Worm (Caenorhabditis elegans) whole organism, young adult: ENCODE data around the gene sra-39.

Experiments
- B0019.2 ChIP-seq: fragments of 200-800 bp; sonication (Bioruptor generic); conservative IDR thresholded peaks from 2 replicates; pipeline ENCODE4 v1.3.6; 2022; ENCODE audit warnings: missing genetic modification reagents, missing genetic modification characterization, missing compliant biosample characterization
- C06A6.2 ChIP-seq: fragments of 200-800 bp; sonication (Bioruptor generic); conservative IDR thresholded peaks from 2 replicates; pipeline ENCODE4 v1.3.6; 2022; ENCODE audit warnings: missing genetic modification characterization, missing compliant biosample characterization
- C17E4.6 ChIP-seq: fragments of 200-800 bp; sonication (Bioruptor generic); IDR thresholded peaks from 2 replicates; pipeline ENCODE4 v1.3.6; 2022; ENCODE audit warnings: missing genetic modification reagents, missing genetic modification characterization, missing compliant biosample characterization
- D2030.7 ChIP-seq: fragments of 200-800 bp; sonication (Bioruptor generic); IDR thresholded peaks from 2 replicates; pipeline ENCODE4 v1.3.6; 2022; ENCODE audit warnings: missing genetic modification reagents, missing genetic modification characterization, missing compliant biosample characterization
- F10E7.11 ChIP-seq: sonication (generic microtip); optimal IDR thresholded peaks from 2 replicates; lab custom pipeline; 2017; ENCODE audit warnings: mild to moderate bottlenecking, missing genetic modification characterization, moderate library complexity, missing compliant biosample characterization
- F22D6.2 ChIP-seq: sonication (generic microtip); optimal IDR thresholded peaks from 2 replicates; lab custom pipeline; 2016; ENCODE audit warnings: mild to moderate bottlenecking, missing genetic modification characterization, missing compliant biosample characterization
- F23B12.7 ChIP-seq: sonication (generic microtip); optimal IDR thresholded peaks from 2 replicates; lab custom pipeline; 2017; ENCODE audit warnings: missing genetic modification characterization, mild to moderate bottlenecking, missing compliant biosample characterization, antibody characterized with exemption, moderate library complexity; ENCODE audit not compliant: insufficient read depth
- F33H1.4 ChIP-seq: fragments of 200-800 bp; sonication (Bioruptor generic); IDR thresholded peaks from 2 replicates; pipeline ENCODE4 v1.3.6; 2022; ENCODE audit warnings: missing genetic modification reagents, missing genetic modification characterization, missing compliant biosample characterization
- F37B4.10 ChIP-seq: fragments of 200-800 bp; sonication (Bioruptor generic); IDR thresholded peaks from 2 replicates; pipeline ENCODE4 v1.3.6; 2022; ENCODE audit warnings: missing genetic modification characterization, missing compliant biosample characterization
- F39B2.1 ChIP-seq: fragments of 200-800 bp; sonication (Bioruptor generic); IDR thresholded peaks from 2 replicates; pipeline ENCODE4 v1.3.6; 2022; ENCODE audit warnings: missing genetic modification reagents, missing genetic modification characterization, missing compliant biosample characterization
- F55B11.4 ChIP-seq: sonication (generic microtip); optimal IDR thresholded peaks from 2 replicates; lab custom pipeline; 2016; ENCODE audit warnings: missing compliant biosample characterization, missing genetic modification characterization, borderline replicate concordance; ENCODE audit not compliant: insufficient read depth
- K11D2.4 ChIP-seq: fragments of 200-800 bp; sonication (Bioruptor generic); IDR thresholded peaks from 2 replicates; pipeline ENCODE4 v1.3.6; 2022; ENCODE audit warnings: missing genetic modification reagents, missing genetic modification characterization, missing compliant biosample characterization
- T26A5.8 ChIP-seq: sonication (generic microtip); optimal IDR thresholded peaks from 2 replicates; lab custom pipeline; 2016; ENCODE audit warnings: missing genetic modification characterization, missing compliant biosample characterization
- Y56A3A.18 ChIP-seq: fragments of 200-800 bp; sonication (Bioruptor generic); IDR thresholded peaks from 2 replicates; pipeline ENCODE4 v1.3.6; 2022; ENCODE audit warnings: missing genetic modification reagents, missing genetic modification characterization, missing compliant biosample characterization
- attf-6 ChIP-seq: fragments of 200-800 bp; sonication (Bioruptor generic); IDR thresholded peaks from 2 replicates; pipeline ENCODE4 v1.3.6; 2022; ENCODE audit warnings: missing genetic modification reagents, missing genetic modification characterization, missing compliant biosample characterization
- ceh-100 ChIP-seq: fragments of 200-800 bp; sonication (Bioruptor generic); IDR thresholded peaks from 2 replicates; pipeline ENCODE4 v1.3.6; 2022; ENCODE audit warnings: missing genetic modification reagents, missing genetic modification characterization, missing compliant biosample characterization
- ceh-27 ChIP-seq: fragments of 200-800 bp; sonication (Bioruptor generic); optimal IDR thresholded peaks from 2 replicates; lab custom pipeline; 2018; ENCODE audit warnings: mild to moderate bottlenecking, missing genetic modification characterization, moderate library complexity, missing compliant biosample characterization
- dox-1 ChIP-seq: fragments of 200-800 bp; sonication (Bioruptor generic); IDR thresholded peaks from 2 replicates; pipeline ENCODE4 v1.3.6; 2022; ENCODE audit warnings: missing genetic modification reagents, missing genetic modification characterization, missing compliant biosample characterization
- dpff-1 ChIP-seq: sonication (generic microtip); optimal IDR thresholded peaks from 2 replicates; lab custom pipeline; 2017; ENCODE audit warnings: mild to moderate bottlenecking, missing genetic modification characterization, missing compliant biosample characterization
- dpl-1 ChIP-seq: fragments of 150-350 bp; optimal IDR thresholded peaks from 2 replicates; lab custom pipeline; 2014; ENCODE audit warnings: missing biosample characterization, missing genetic modification reagents, missing genetic modification characterization
- efl-1 ChIP-seq: fragments of 150-350 bp; optimal IDR thresholded peaks from 2 replicates; lab custom pipeline; 2014; ENCODE audit warnings: missing biosample characterization, missing genetic modification reagents, missing genetic modification characterization
- egl-18 ChIP-seq: fragments of 200-800 bp; sonication (Bioruptor generic); IDR thresholded peaks from 2 replicates; pipeline ENCODE4 v1.3.6; 2022; ENCODE audit warnings: missing genetic modification reagents, missing genetic modification characterization, missing compliant biosample characterization
- egrh-3 ChIP-seq: fragments of 200-800 bp; sonication (Bioruptor generic); IDR thresholded peaks from 2 replicates; pipeline ENCODE4 v1.3.6; 2022; ENCODE audit warnings: missing genetic modification reagents, missing genetic modification characterization, missing compliant biosample characterization
- ets-4 ChIP-seq: fragments of 200-800 bp; sonication (Bioruptor generic); optimal IDR thresholded peaks from 2 replicates; lab custom pipeline; 2018; ENCODE audit warnings: mild to moderate bottlenecking, missing genetic modification characterization, missing compliant biosample characterization
- hmg-20 ChIP-seq: fragments of 200-800 bp; sonication (Bioruptor generic); IDR thresholded peaks from 2 replicates; pipeline ENCODE4 v1.3.6; 2022; ENCODE audit warnings: missing genetic modification reagents, missing genetic modification characterization, missing compliant biosample characterization
- hsf-1 ChIP-seq: fragments of 200-800 bp; sonication (Bioruptor generic); IDR thresholded peaks from 2 replicates; pipeline ENCODE4 v1.3.6; 2022; ENCODE audit warnings: missing genetic modification reagents, missing genetic modification characterization, missing compliant biosample characterization
- let-607 ChIP-seq, 2 experiments: fragments of 200-800 bp in 1 of 2; sonication (Bioruptor generic) in 1 of 2; sonication (generic microtip) in 1 of 2; optimal IDR thresholded peaks; 2 replicates each; lab custom pipeline; 2016 to 2018; ENCODE audit warnings: mild to moderate bottlenecking in 2 of 2, missing compliant biosample characterization in 2 of 2, missing genetic modification characterization in 2 of 2, moderate library complexity in 2 of 2, missing genotype in 1 of 2
- lin-40 ChIP-seq: sonication (generic microtip); optimal IDR thresholded peaks from 2 replicates; lab custom pipeline; 2016; ENCODE audit warnings: missing genetic modification characterization, mild to moderate bottlenecking, missing compliant biosample characterization, missing genotype, missing genetic modification reagents
- lsl-1 ChIP-seq: fragments of 200-800 bp; sonication (Bioruptor generic); optimal IDR thresholded peaks from 2 replicates; lab custom pipeline; 2018; ENCODE audit warnings: mild to moderate bottlenecking, missing genetic modification characterization, moderate library complexity, missing compliant biosample characterization
- lsy-27 ChIP-seq: sonication (generic microtip); optimal IDR thresholded peaks from 2 replicates; lab custom pipeline; 2017; ENCODE audit warnings: missing genetic modification characterization, mild to moderate bottlenecking, missing compliant biosample characterization, antibody characterized with exemption, missing genotype, borderline replicate concordance; ENCODE audit not compliant: insufficient read depth
- madf-6 ChIP-seq: fragments of 200-800 bp; sonication (Bioruptor generic); IDR thresholded peaks from 2 replicates; pipeline ENCODE4 v1.3.6; 2022; ENCODE audit warnings: missing genetic modification reagents, missing genetic modification characterization, missing compliant biosample characterization
- madf-8 ChIP-seq: fragments of 200-800 bp; sonication (Bioruptor generic); conservative IDR thresholded peaks from 2 replicates; pipeline ENCODE4 v1.3.6; 2022; ENCODE audit warnings: missing genetic modification reagents, missing genetic modification characterization, missing compliant biosample characterization
- mes-4 ChIP-seq: sonication (generic microtip); optimal IDR thresholded peaks from 2 replicates; lab custom pipeline; 2016; ENCODE audit warnings: missing genotype, missing genetic modification characterization, missing compliant biosample characterization
- mxl-1 ChIP-seq: sonication (generic microtip); optimal IDR thresholded peaks from 2 replicates; lab custom pipeline; 2016; ENCODE audit warnings: missing genetic modification characterization, missing compliant biosample characterization
- nfya-1 ChIP-seq: sonication (generic microtip); optimal IDR thresholded peaks from 2 replicates; lab custom pipeline; 2017; ENCODE audit warnings: antibody characterized with exemption, missing compliant biosample characterization, missing genetic modification characterization, borderline replicate concordance; ENCODE audit not compliant: insufficient read depth
- nfyb-1 ChIP-seq: fragments of 200-800 bp; sonication (Bioruptor generic); IDR thresholded peaks from 2 replicates; pipeline ENCODE4 v1.3.6; 2022; ENCODE audit warnings: missing genetic modification reagents, missing genetic modification characterization, missing compliant biosample characterization
- sdz-38 ChIP-seq: sonication (generic microtip); optimal IDR thresholded peaks from 2 replicates; lab custom pipeline; 2016; ENCODE audit warnings: missing genotype, missing genetic modification characterization, missing compliant biosample characterization
- sea-2 ChIP-seq: fragments of 200-800 bp; sonication (Bioruptor generic); IDR thresholded peaks from 2 replicates; pipeline ENCODE4 v1.3.6; 2022; ENCODE audit warnings: missing genetic modification characterization, missing compliant biosample characterization
- snpc-1.3 ChIP-seq: sonication (generic microtip); optimal IDR thresholded peaks from 2 replicates; lab custom pipeline; 2017; ENCODE audit warnings: missing genetic modification characterization, mild to moderate bottlenecking, missing compliant biosample characterization, antibody characterized with exemption, moderate library complexity, missing genotype, missing genetic modification reagents; ENCODE audit not compliant: insufficient read depth
- snpc-3.4 ChIP-seq: sonication (generic microtip); optimal IDR thresholded peaks from 2 replicates; lab custom pipeline; 2017; ENCODE audit warnings: missing genetic modification characterization, mild to moderate bottlenecking, missing compliant biosample characterization, antibody characterized with exemption, moderate library complexity, missing genotype, missing genetic modification reagents
- somi-1 ChIP-seq: fragments of 200-800 bp; sonication (Bioruptor generic); optimal IDR thresholded peaks from 2 replicates; lab custom pipeline; 2018; ENCODE audit warnings: mild to moderate bottlenecking, missing genetic modification characterization, missing compliant biosample characterization
- tbx-9 ChIP-seq: sonication (generic microtip); optimal IDR thresholded peaks from 2 replicates; lab custom pipeline; 2016; ENCODE audit warnings: borderline replicate concordance, missing genetic modification characterization, inconsistent platforms, missing compliant biosample characterization
- tlf-1 ChIP-seq: fragments of 200-800 bp; sonication (Bioruptor generic); optimal IDR thresholded peaks from 2 replicates; lab custom pipeline; 2018; ENCODE audit warnings: mild to moderate bottlenecking, missing genetic modification characterization, missing compliant biosample characterization
- ztf-18 ChIP-seq: sonication (generic microtip); optimal IDR thresholded peaks from 2 replicates; lab custom pipeline; 2016; ENCODE audit warnings: missing genotype, mild to moderate bottlenecking, missing genetic modification characterization, missing compliant biosample characterization
- ztf-28 ChIP-seq: fragments of 200-800 bp; sonication (Bioruptor generic); IDR thresholded peaks from 2 replicates; pipeline ENCODE4 v1.3.6; 2022; ENCODE audit warnings: missing genetic modification reagents, missing genetic modification characterization, missing compliant biosample characterization
- ztf-6 ChIP-seq: fragments of 200-800 bp; sonication (Bioruptor generic); IDR thresholded peaks from 2 replicates; pipeline ENCODE4 v1.3.6; 2022; ENCODE audit warnings: missing genetic modification reagents, missing genetic modification characterization, missing compliant biosample characterization

Gene sra-39

DNA sequence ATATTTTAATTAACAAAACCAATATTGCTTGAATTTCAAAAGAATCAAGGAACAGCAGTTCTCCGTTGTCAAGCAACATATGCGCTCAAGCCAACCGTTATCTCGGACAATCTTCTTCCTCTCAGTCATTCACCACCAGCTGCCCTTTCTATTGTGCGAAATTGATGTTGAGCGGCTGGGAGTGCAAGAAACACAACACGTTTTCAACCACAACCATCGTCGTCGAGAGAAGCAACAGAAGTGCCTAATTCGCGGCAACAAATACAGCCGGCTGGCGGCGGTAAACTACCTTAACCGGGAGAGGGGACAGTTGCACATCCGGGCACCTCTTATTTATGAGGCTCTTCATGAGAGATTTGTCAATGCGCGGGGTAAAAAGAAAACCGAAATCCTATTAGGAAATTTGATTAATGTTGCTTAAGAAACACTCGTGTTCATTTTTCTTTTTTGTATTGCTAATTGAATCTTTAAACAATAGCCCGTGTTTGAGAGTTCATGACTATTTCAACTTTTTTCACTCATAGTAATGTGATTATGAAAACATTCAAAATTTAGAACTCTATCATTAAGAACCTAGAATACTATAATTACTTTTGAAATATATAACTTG lies 21.4 kb downstream of the sra-39 start:
- no peak for TF ChIP-seq nfyb-1
- TF ChIP-seq dox-1, result no peak
- no peak for TF ChIP-seq dpl-1 (GFP tag; lab: Kevin White, UChicago)
- no peak for TF ChIP-seq hmg-20 (GFP tag; lab: Robert Waterston, UW)
- no peak for TF ChIP-seq dpff-1 (tag; lab: Kevin White, UChicago)
- TF ChIP-seq madf-6 (GFP tag; lab: Robert Waterston, UW), result no peak
- TF ChIP-seq mxl-1 (tag; lab: Kevin White, UChicago), result no peak
- TF ChIP-seq ztf-6, result no peak
- TF ChIP-seq ceh-100 (GFP tag; lab: Robert Waterston, UW), result no peak
- TF ChIP-seq egl-18 (GFP tag; lab: Robert Waterston, UW), result no peak
- TF ChIP-seq sea-2 (GFP tag; lab: Robert Waterston, UW), result no peak
- TF ChIP-seq sdz-38 (tag; lab: Kevin White, UChicago), result no peak
- no peak for TF ChIP-seq snpc-3.4 (tag; lab: Kevin White, UChicago)
- TF ChIP-seq T26A5.8, result no peak

DNA sequence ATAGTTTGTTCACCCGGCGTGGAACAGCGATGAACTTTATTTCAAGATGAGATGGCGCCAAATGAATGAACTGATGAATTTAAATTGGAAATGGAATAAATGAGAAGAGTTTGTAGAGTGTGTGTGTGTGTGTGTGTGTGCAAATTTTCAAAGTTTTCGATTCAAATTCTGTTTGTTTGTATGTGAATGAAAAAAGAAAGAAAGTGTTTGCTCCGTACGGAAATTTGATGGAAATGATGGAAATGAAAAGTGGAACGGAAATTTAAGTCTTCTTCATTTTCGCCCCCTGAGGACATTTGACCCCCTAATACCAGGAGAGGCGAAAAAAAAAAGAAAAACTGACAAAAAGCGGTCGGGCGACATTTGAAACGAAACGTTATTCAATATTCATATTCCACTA lies 25.1 kb downstream of the sra-39 start:
- TF ChIP-seq C06A6.2 (GFP tag; lab: Robert Waterston, UW), result no peak
- TF ChIP-seq tlf-1 (GFP tag; lab: Kevin White, UChicago), result no peak
- TF ChIP-seq D2030.7, result no peak
- no peak for TF ChIP-seq nfya-1
- no peak for TF ChIP-seq somi-1
- TF ChIP-seq ztf-18 (tag; lab: Kevin White, UChicago), result no peak
- no peak for TF ChIP-seq F10E7.11 (tag; lab: Kevin White, UChicago)
- no peak for TF ChIP-seq attf-6 (GFP tag; lab: Robert Waterston, UW)
- TF ChIP-seq F37B4.10 (GFP tag; lab: Robert Waterston, UW), result no peak
- no peak for TF ChIP-seq lsy-27
- no peak for TF ChIP-seq F22D6.2
- no peak for TF ChIP-seq egrh-3
- TF ChIP-seq lsl-1 (GFP tag; lab: Kevin White, UChicago), result no peak
- no peak for TF ChIP-seq F39B2.1 (GFP tag; lab: Robert Waterston, UW)
- TF ChIP-seq F55B11.4 (tag; lab: Kevin White, UChicago), result no peak
- no peak for TF ChIP-seq madf-6 (GFP tag; lab: Robert Waterston, UW)
- TF ChIP-seq mes-4 (tag; lab: Kevin White, UChicago), result no peak
- TF ChIP-seq Y56A3A.18, result no peak
- TF ChIP-seq ztf-28 (GFP tag; lab: Robert Waterston, UW), result no peak

DNA sequence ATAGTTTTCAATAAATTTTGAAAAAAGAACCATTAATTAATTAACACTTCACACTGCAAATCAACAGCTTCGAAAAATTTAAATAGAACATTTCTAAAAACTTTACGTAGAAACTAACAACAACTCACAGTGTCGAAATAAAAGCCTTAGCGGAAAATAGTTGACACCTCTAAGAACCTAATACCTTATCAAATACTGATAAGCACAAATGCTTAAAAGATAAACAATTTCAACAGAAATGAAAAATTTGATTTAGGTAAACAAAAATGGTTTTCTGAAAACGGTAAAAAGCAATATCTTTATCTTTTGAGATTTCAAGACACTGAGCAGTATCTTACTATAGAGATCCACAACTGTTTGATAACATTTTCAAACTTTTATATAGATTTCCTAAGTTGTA lies 26.4 kb downstream of the sra-39 start:
- no peak for TF ChIP-seq let-607 (tag; optimal IDR thresholded peaks at IDR 0.05; lab: Kevin White, UChicago)
- TF ChIP-seq ets-4 (GFP tag; lab: Kevin White, UChicago), result no peak
- no peak for TF ChIP-seq snpc-1.3 (tag; lab: Kevin White, UChicago)
- TF ChIP-seq F23B12.7 (tag; lab: Kevin White, UChicago), result no peak
- no peak for TF ChIP-seq ceh-100 (GFP tag; lab: Robert Waterston, UW)
- TF ChIP-seq hsf-1 (GFP tag; lab: Robert Waterston, UW), result no peak
- TF ChIP-seq lin-40 (tag; lab: Kevin White, UChicago), result no peak
- no peak for TF ChIP-seq T26A5.8
- TF ChIP-seq efl-1, result no peak
- TF ChIP-seq madf-8, result no peak
- no peak for TF ChIP-seq B0019.2 (GFP tag; lab: Robert Waterston, UW)
- no peak for TF ChIP-seq tbx-9
- no peak for TF ChIP-seq madf-6 (GFP tag; lab: Robert Waterston, UW)
- no peak for TF ChIP-seq sdz-38 (tag; lab: Kevin White, UChicago)
- no peak for TF ChIP-seq C17E4.6
- TF ChIP-seq K11D2.4 (GFP tag; lab: Robert Waterston, UW), result no peak
- no peak for TF ChIP-seq ceh-27 (GFP tag; lab: Kevin White, UChicago)
- TF ChIP-seq F33H1.4, result no peak
- TF ChIP-seq Y56A3A.18, result no peak
